Fruit fly (Drosophila melanogaster): ENCODE data around the gene yip2.

DNA sequence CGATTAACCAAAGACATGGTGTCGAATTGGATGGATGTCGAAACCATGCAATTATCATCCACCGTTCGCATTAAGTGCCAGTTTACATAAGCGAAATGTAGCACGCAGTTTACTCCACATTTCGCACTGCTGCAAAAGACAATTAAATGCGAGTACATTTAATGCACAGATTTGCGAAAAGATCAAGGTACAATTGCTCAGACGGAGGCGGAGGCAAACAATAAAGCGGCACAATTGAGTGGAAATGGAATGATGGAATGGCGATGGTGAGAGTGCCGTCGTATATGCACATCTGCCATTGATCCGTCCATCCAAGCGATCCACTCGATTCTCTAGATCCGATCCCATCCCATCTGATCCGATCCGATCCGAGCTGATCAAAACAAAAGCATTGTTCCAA, 30.0 kb downstream of the yip2 start:
- TF ChIP-seq br (GFP tag; optimal IDR thresholded peaks at IDR 0.05) (no peak), Sp1 (GFP tag; optimal IDR thresholded peaks at IDR 0.05) (no peak)

Measured in whole organism, wandering third instar larva.